Worm (Caenorhabditis elegans) whole organism, young adult: ENCODE data around the gene M116.5.

ENCODE experiments used
- Y56A3A.18 ChIP-seq: fragments of 200-800 bp; sonication (Bioruptor generic); IDR thresholded peaks from 2 replicates; pipeline ENCODE4 v1.3.6; 2022; ENCODE audit warnings: missing genetic modification reagents, missing genetic modification characterization, missing compliant biosample characterization
- aptf-3 ChIP-seq: fragments of 200-800 bp; sonication (Bioruptor generic); IDR thresholded peaks from 2 replicates; pipeline ENCODE4 v1.3.6; 2022; ENCODE audit warnings: missing genetic modification characterization, missing compliant biosample characterization
- atf-7 ChIP-seq: sonication (generic microtip); optimal IDR thresholded peaks from 2 replicates; lab custom pipeline; 2017; ENCODE audit warnings: mild to moderate bottlenecking, missing genetic modification characterization, missing compliant biosample characterization
- hrde-1 ChIP-seq: sonication (generic microtip); optimal IDR thresholded peaks from 2 replicates; lab custom pipeline; 2016; ENCODE audit warnings: missing genetic modification characterization, mild to moderate bottlenecking, missing compliant biosample characterization, moderate library complexity, missing genotype, missing genetic modification reagents, borderline replicate concordance
- madf-10 ChIP-seq: sonication (generic microtip); optimal IDR thresholded peaks from 2 replicates; lab custom pipeline; 2016; ENCODE audit warnings: mild to moderate bottlenecking, missing genetic modification characterization, missing compliant biosample characterization
- nhr-27 ChIP-seq: fragments of 200-800 bp; sonication (Bioruptor generic); optimal IDR thresholded peaks from 2 replicates; lab custom pipeline; 2018; ENCODE audit warnings: mild to moderate bottlenecking, missing genetic modification characterization, moderate library complexity, missing compliant biosample characterization
- sea-2 ChIP-seq: fragments of 200-800 bp; sonication (Bioruptor generic); IDR thresholded peaks from 2 replicates; pipeline ENCODE4 v1.3.6; 2022; ENCODE audit warnings: missing genetic modification characterization, missing compliant biosample characterization
- unc-130 ChIP-seq: sonication (generic microtip); optimal IDR thresholded peaks from 2 replicates; lab custom pipeline; 2016; ENCODE audit warnings: missing genetic modification reagents, missing genetic modification characterization, missing compliant biosample characterization

- no peak for TF ChIP-seq Y56A3A.18 (GFP tag; lab: Robert Waterston, UW)
- no peak for TF ChIP-seq madf-10 (tag; lab: Kevin White, UChicago)
- no peak for TF ChIP-seq aptf-3 (GFP tag; lab: Robert Waterston, UW)
- TF ChIP-seq sea-2: no peak
- no peak for TF ChIP-seq atf-7 (tag; lab: Kevin White, UChicago)
- TF ChIP-seq unc-130 (GFP tag; lab: Kevin White, UChicago): no peak
- no peak for TF ChIP-seq nhr-27 (tag; lab: Kevin White, UChicago)
- no peak for TF ChIP-seq hrde-1 (tag; lab: Kevin White, UChicago)
These were observed 53.0 kb downstream of the M116.5 start for ce11 chrIV:8367887-8368286.
